Fruit fly (Drosophila melanogaster): ENCODE results near the gene Pfdn6.
A peak's percentile ranks its signal among the peaks of the same experiment; 100 is the strongest.

Gene Pfdn6

DNA sequence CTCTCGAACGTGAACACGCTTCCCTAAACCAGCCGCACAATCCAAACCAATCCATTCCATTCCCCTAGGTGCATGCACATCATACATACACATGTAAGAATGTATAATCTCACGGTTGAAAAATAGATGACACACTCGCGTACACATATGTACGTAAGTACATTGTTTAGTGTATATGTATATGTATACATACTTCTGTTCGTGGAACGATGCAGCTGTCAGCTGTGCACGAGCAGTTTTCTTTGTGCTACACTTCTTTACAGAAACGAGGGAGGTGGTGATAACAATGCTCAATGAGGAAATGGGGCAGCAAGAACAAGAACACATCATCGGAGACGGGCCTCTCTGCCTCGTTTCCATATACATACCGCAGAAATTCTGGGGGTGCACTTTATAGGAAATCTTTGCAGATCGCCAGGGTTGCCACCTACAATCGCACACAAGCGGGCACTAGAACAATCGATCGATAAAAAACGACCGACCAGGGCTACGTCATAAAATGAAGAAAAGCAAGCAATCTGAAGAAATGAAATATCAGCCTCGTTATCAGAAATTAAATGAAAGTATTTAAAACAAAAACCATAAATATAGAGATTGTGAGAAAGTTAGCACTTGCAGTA lies 24.1 kb upstream of the Pfdn6 start (continued):
- peak; percentile 61; the same call in 1 of the 2 replicates for TF ChIP-seq bbx (GFP tag; IDR thresholded peaks at IDR 0.05; ENCODE audit: partially characterized antibody)
- TF ChIP-seq ash1 (GFP tag; optimal IDR thresholded peaks at IDR 0.05), result no peak
- TF ChIP-seq CG16813 (GFP tag; IDR thresholded peaks at IDR 0.05; ENCODE audit: partially characterized antibody), result no peak
- TF ChIP-seq CG10209 (GFP tag; optimal IDR thresholded peaks at IDR 0.05), result no peak
- no peak for TF ChIP-seq CG3838 (GFP tag; optimal IDR thresholded peaks at IDR 0.05)
- no peak for TF ChIP-seq gfzf (GFP tag; optimal IDR thresholded peaks at IDR 0.05)
- TF ChIP-seq z (GFP tag; IDR thresholded peaks at IDR 0.05), result no peak
- peak; percentile 44 for TF ChIP-seq pfk (GFP tag; optimal IDR thresholded peaks at IDR 0.05)
- TF ChIP-seq Ravus (GFP tag; IDR thresholded peaks at IDR 0.05), result no peak
- no peak for TF ChIP-seq HLH54F (GFP tag; optimal IDR thresholded peaks at IDR 0.05)
- TF ChIP-seq CG15269 (tag; optimal IDR thresholded peaks at IDR 0.05), result no peak
- TF ChIP-seq Kr (GFP tag; optimal IDR thresholded peaks at IDR 0.05), result peak; percentile 48
- no peak for TF ChIP-seq CG3995 (GFP tag; optimal IDR thresholded peaks at IDR 0.05)
- TF ChIP-seq stwl (tag; optimal IDR thresholded peaks at IDR 0.05), result peak; percentile 97
- no peak for TF ChIP-seq CkIIα-i1 (GFP tag; IDR thresholded peaks at IDR 0.05)
- no peak for TF ChIP-seq hb (GFP tag; IDR thresholded peaks at IDR 0.05; ENCODE audit: partially characterized antibody)
- TF ChIP-seq corto (GFP tag; optimal IDR thresholded peaks at IDR 0.05), result no peak
- peak; percentile 94 for TF ChIP-seq cg (GFP tag; optimal IDR thresholded peaks at IDR 0.05)
- TF ChIP-seq croc (GFP tag; conservative IDR thresholded peaks at IDR 0.05), result no peak
- TF ChIP-seq maf-S (GFP tag; optimal IDR thresholded peaks at IDR 0.05), result no peak
- no peak for TF ChIP-seq CG11560 (tag; IDR thresholded peaks at IDR 0.05)
- no peak for TF ChIP-seq ATbp (GFP tag; optimal IDR thresholded peaks at IDR 0.05)
- TF ChIP-seq ind (GFP tag; optimal IDR thresholded peaks at IDR 0.05), result no peak
- peak; percentile 10 for TF ChIP-seq CG1603 (tag; optimal IDR thresholded peaks at IDR 0.05)
- no peak for TF ChIP-seq az2 (GFP tag; optimal IDR thresholded peaks at IDR 0.05)
- 0 out of 2 replicates have a peak, but pooled peaks have one; percentile 6 for TF ChIP-seq E2f2 (GFP tag; IDR thresholded peaks at IDR 0.05)
- no peak for TF ChIP-seq Dip2 (GFP tag; IDR thresholded peaks at IDR 0.05)
- TF ChIP-seq CG9876 (GFP tag; optimal IDR thresholded peaks at IDR 0.05), result no peak
- no peak for TF ChIP-seq hkb (optimal IDR thresholded peaks at IDR 0.05)
- 0 out of 2 replicates have a peak, but pooled peaks have one; percentile 12 for TF ChIP-seq hkb (GFP tag; IDR thresholded peaks at IDR 0.05)
- TF ChIP-seq kah (GFP tag; optimal IDR thresholded peaks at IDR 0.05), result no peak
- no peak for TF ChIP-seq CG6854 (GFP tag; optimal IDR thresholded peaks at IDR 0.05)
- no peak for TF ChIP-seq Oaz (GFP tag; IDR thresholded peaks at IDR 0.05)
- no peak for TF ChIP-seq CG12219 (GFP tag; optimal IDR thresholded peaks at IDR 0.05)
- TF ChIP-seq Atf-2 (GFP tag; optimal IDR thresholded peaks at IDR 0.05), result no peak
- TF ChIP-seq Tbp (GFP tag; optimal IDR thresholded peaks at IDR 0.05), result no peak
- no peak for TF ChIP-seq CG3847 (GFP tag; IDR thresholded peaks at IDR 0.05)
- no peak for TF ChIP-seq ken (GFP tag; IDR thresholded peaks at IDR 0.05)
- TF ChIP-seq lmd (GFP tag; IDR thresholded peaks at IDR 0.05), result no peak
- no peak for TF ChIP-seq crol (GFP tag; IDR thresholded peaks at IDR 0.05)
- TF ChIP-seq HLHmδ (GFP tag; optimal IDR thresholded peaks at IDR 0.05), result no peak
- TF ChIP-seq tin (GFP tag; optimal IDR thresholded peaks at IDR 0.05), result no peak
- no peak for TF ChIP-seq slou (GFP tag; optimal IDR thresholded peaks at IDR 0.05)
- no peak for TF ChIP-seq CG5180 (GFP tag; optimal IDR thresholded peaks at IDR 0.05)
- TF ChIP-seq CG7928 (GFP tag; optimal IDR thresholded peaks at IDR 0.05), result peak; percentile 42
- TF ChIP-seq ara (GFP tag; IDR thresholded peaks at IDR 0.05), result no peak
- TF ChIP-seq Ets65A (GFP tag), result no peak
- TF ChIP-seq CG15696 (tag; optimal IDR thresholded peaks at IDR 0.05), result no peak
- TF ChIP-seq CG17186 (GFP tag; optimal IDR thresholded peaks at IDR 0.05), result no peak
- no peak for TF ChIP-seq CG4730 (GFP tag; IDR thresholded peaks at IDR 0.05)
- no peak for TF ChIP-seq lab (GFP tag; optimal IDR thresholded peaks at IDR 0.05)
- no peak for TF ChIP-seq br (optimal IDR thresholded peaks at IDR 0.05)

All from whole organism, embryonic.